Worm (Caenorhabditis elegans) whole organism, L2 larva: ENCODE results near the gene K04G11.1.

Experiments
- ceh-16 ChIP-seq: fragments of 150-350 bp; optimal IDR thresholded peaks from 2 replicates; lab custom pipeline; 2014; ENCODE audit warnings: missing biosample characterization, missing genetic modification characterization
- skn-1 ChIP-seq: sonication (generic microtip); optimal IDR thresholded peaks from 2 replicates; lab custom pipeline; 2017; ENCODE audit warnings: missing biosample characterization, missing genetic modification characterization

DNA sequence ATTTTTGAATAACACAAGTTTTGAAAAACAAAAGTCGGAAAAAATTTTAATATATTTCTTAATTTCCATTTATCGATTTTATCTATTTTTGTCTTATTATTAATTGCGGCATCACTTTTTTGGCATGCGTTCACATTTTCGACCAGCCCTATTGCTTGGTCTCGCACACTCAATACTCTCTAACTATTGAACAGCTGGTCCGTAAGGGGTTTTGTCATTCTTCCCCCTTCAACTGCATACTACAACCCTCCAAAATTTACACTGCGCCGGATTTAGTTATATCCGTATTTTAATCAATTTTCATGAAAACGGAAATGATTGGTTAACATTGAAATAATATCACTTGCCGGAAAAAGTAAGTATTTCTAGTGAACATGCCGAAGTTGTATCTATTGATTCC is 7.9 kb upstream of the K04G11.1 start, which contains the start of gene C11H1.7:
- TF ChIP-seq skn-1 (tag; lab: Kevin White, UChicago), result no peak
- no peak for TF ChIP-seq ceh-16 (tag; lab: Kevin White, UChicago)
